Worm (Caenorhabditis elegans): ENCODE data around the gene mec-17.

mec-17 gene

ce11 chrIV:8008137-8008536 lies 21.2 kb upstream of the mec-17 start:
- TF ChIP-seq unc-55 (GFP tag; optimal IDR thresholded peaks at IDR 0.05), result no peak
- no peak for TF ChIP-seq elt-1 (tag; optimal IDR thresholded peaks at IDR 0.05)
- no peak for TF ChIP-seq lin-11 (tag; optimal IDR thresholded peaks at IDR 0.05)
- TF ChIP-seq nhr-11 (tag; optimal IDR thresholded peaks at IDR 0.05), result no peak
- TF ChIP-seq crh-2 (tag; optimal IDR thresholded peaks at IDR 0.05), result no peak
- TF ChIP-seq unc-39 (tag; optimal IDR thresholded peaks at IDR 0.05), result no peak
- TF ChIP-seq nhr-12 (tag; optimal IDR thresholded peaks at IDR 0.05), result no peak
- no peak for TF ChIP-seq nhr-21 (tag; optimal IDR thresholded peaks at IDR 0.05)

- TF ChIP-seq lin-39 (tag; optimal IDR thresholded peaks at IDR 0.05), result no peak
- TF ChIP-seq blmp-1 (tag; optimal IDR thresholded peaks at IDR 0.05; ENCODE audit: insufficient read depth), result no peak
- no peak for TF ChIP-seq peb-1 (tag; optimal IDR thresholded peaks at IDR 0.05)
- no peak for TF ChIP-seq lin-11 (tag; optimal IDR thresholded peaks at IDR 0.05)
- no peak for TF ChIP-seq unc-62 (GFP tag; optimal IDR thresholded peaks at IDR 0.05)
- no peak for TF ChIP-seq unc-39 (tag; optimal IDR thresholded peaks at IDR 0.05)
Measured at ce11 chrIV:8007549-8007948, 20.6 kb upstream of the mec-17 start.

- no peak for TF ChIP-seq nhr-77 (tag; optimal IDR thresholded peaks at IDR 0.05)
- TF ChIP-seq nhr-129 (tag; optimal IDR thresholded peaks at IDR 0.05), result no peak
- TF ChIP-seq ZK546.5 (tag; optimal IDR thresholded peaks at IDR 0.05), result no peak
- no peak for TF ChIP-seq ztf-4 (tag; optimal IDR thresholded peaks at IDR 0.05)
- no peak for TF ChIP-seq Y55F3AM.14 (GFP tag; optimal IDR thresholded peaks at IDR 0.05)
- no peak for TF ChIP-seq ztf-11 (tag; optimal IDR thresholded peaks at IDR 0.05)
- no peak for TF ChIP-seq skn-1 (tag; optimal IDR thresholded peaks at IDR 0.05)
- no peak for TF ChIP-seq sem-4 (tag; optimal IDR thresholded peaks at IDR 0.05)
- TF ChIP-seq ceh-16 (tag; optimal IDR thresholded peaks at IDR 0.05), result no peak
- TF ChIP-seq ama-1 (optimal IDR thresholded peaks at IDR 0.05), result no peak
- no peak for TF ChIP-seq elt-1 (tag; optimal IDR thresholded peaks at IDR 0.05)
- TF ChIP-seq ztf-1 (GFP tag; conservative IDR thresholded peaks at IDR 0.05), result no peak
- TF ChIP-seq zag-1 (tag; optimal IDR thresholded peaks at IDR 0.05), result no peak
- no peak for TF ChIP-seq nhr-11 (tag; optimal IDR thresholded peaks at IDR 0.05)
Measured at ce11 chrIV:8006161-8006560, 19.2 kb upstream of the mec-17 start.

ce11 chrIV:8005376-8005775 lies 18.4 kb upstream of the mec-17 start:
- TF ChIP-seq sem-4 (tag; optimal IDR thresholded peaks at IDR 0.05), result no peak
- TF ChIP-seq fos-1 (tag; optimal IDR thresholded peaks at IDR 0.05), result peak; percentile 23

ce11 chrIV:8004019-8004418 lies 17.0 kb upstream of the mec-17 start, which contains the start of gene rig-4:
Gene rig-4 (minus strand): TSS chrIV:8004119.
- no peak for TF ChIP-seq sma-9 (GFP tag; optimal IDR thresholded peaks at IDR 0.05)
- no peak for TF ChIP-seq sma-9 (tag; optimal IDR thresholded peaks at IDR 0.05)
- TF ChIP-seq ceh-82 (tag; optimal IDR thresholded peaks at IDR 0.05), result no peak
- TF ChIP-seq zag-1 (tag; optimal IDR thresholded peaks at IDR 0.05), result no peak

- TF ChIP-seq peb-1 (tag; optimal IDR thresholded peaks at IDR 0.05) (no peak), nhr-12 (tag; optimal IDR thresholded peaks at IDR 0.05) (no peak), snpc-4 (tag; optimal IDR thresholded peaks at IDR 0.05) (no peak), elt-1 (tag; optimal IDR thresholded peaks at IDR 0.05) (no peak), sma-3 (GFP tag; optimal IDR thresholded peaks at IDR 0.05) (no peak), nhr-25 (tag; optimal IDR thresholded peaks at IDR 0.05) (peak; percentile 31), ztf-1 (GFP tag; conservative IDR thresholded peaks at IDR 0.05) (no peak), aly-2 (tag; optimal IDR thresholded peaks at IDR 0.05) (no peak)
Measured at ce11 chrIV:8000763-8001162, 13.8 kb upstream of the mec-17 start.

- TF ChIP-seq fos-1 (tag; optimal IDR thresholded peaks at IDR 0.05) (no peak), ceh-82 (tag; optimal IDR thresholded peaks at IDR 0.05) (no peak), zag-1 (tag; optimal IDR thresholded peaks at IDR 0.05) (no peak), ztf-1 (GFP tag; conservative IDR thresholded peaks at IDR 0.05) (no peak), ceh-16 (tag; optimal IDR thresholded peaks at IDR 0.05) (no peak), elt-1 (tag; optimal IDR thresholded peaks at IDR 0.05) (no peak), nhr-12 (tag; optimal IDR thresholded peaks at IDR 0.05) (no peak), sma-3 (GFP tag; optimal IDR thresholded peaks at IDR 0.05) (no peak), gmeb-1 (tag; optimal IDR thresholded peaks at IDR 0.05) (no peak), R02D3.7 (tag; optimal IDR thresholded peaks at IDR 0.05) (no peak), lin-13 (GFP tag; optimal IDR thresholded peaks at IDR 0.05) (no peak), unc-39 (tag; optimal IDR thresholded peaks at IDR 0.05) (no peak), nhr-237 (tag; optimal IDR thresholded peaks at IDR 0.05) (no peak), elt-3 (tag; optimal IDR thresholded peaks at IDR 0.05) (no peak), crh-2 (tag; optimal IDR thresholded peaks at IDR 0.05) (no peak), egl-27 (tag; optimal IDR thresholded peaks at IDR 0.05) (no peak), nhr-77 (tag; optimal IDR thresholded peaks at IDR 0.05) (no peak)
Measured at ce11 chrIV:7994715-7995114, 7.7 kb upstream of the mec-17 start.
